Worm (Caenorhabditis elegans): ENCODE measurements around the gene srab-6.

Gene srab-6

DNA sequence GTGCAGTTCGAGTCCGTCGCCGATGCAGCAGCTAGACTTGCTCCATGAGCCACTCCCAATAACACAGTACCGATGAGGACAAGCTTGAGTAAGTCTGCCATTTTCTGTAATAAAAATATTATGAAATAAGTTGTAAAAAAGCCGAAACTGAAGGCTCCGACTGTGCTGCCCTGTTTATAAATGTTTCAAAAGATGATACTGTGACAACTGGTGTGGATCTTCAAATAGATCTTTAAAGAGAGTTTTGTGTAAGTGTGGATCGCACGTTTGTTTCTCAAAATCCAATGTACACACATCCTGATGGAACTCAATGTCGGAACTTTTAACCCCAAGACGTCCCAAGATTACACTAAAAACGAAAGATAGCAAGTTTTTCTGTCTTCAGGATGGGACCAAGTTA is 16.9 kb upstream of the srab-6 start, which contains the start of gene C36C5.15:
Gene C36C5.15, minus strand, starts transcription at position 101 of the 400 bp plus-strand sequence.
- TF ChIP-seq ceh-19 (GFP tag; optimal IDR thresholded peaks at IDR 0.05): no peak
- no peak for TF ChIP-seq lin-11 (tag; optimal IDR thresholded peaks at IDR 0.05)
- no peak for TF ChIP-seq zip-5 (tag; optimal IDR thresholded peaks at IDR 0.05)
- no peak for TF ChIP-seq nhr-232 (tag; optimal IDR thresholded peaks at IDR 0.05)
- no peak for TF ChIP-seq tbx-7 (tag; optimal IDR thresholded peaks at IDR 0.05)

ce11 chrV:3166260-3166659 is 14.5 kb upstream of the srab-6 start, which contains the start of gene C36C5.4:
C36C5.4 (plus strand) TSS chrV:3166560.
- TF ChIP-seq elt-4 (tag; optimal IDR thresholded peaks at IDR 0.05) (no peak), ceh-45 (GFP tag; IDR thresholded peaks at IDR 0.05) (no peak), ceh-22 (tag; optimal IDR thresholded peaks at IDR 0.05) (no peak), hlh-8 (tag; optimal IDR thresholded peaks at IDR 0.05) (no peak)

ce11 chrV:3165438-3165837 is 13.7 kb upstream of the srab-6 start, which contains the start of gene C36C5.14:
C36C5.14 (minus strand) TSS chrV:3165538.
- TF ChIP-seq npax-4 (tag; optimal IDR thresholded peaks at IDR 0.05): no peak
- no peak for TF ChIP-seq lim-6 (tag; optimal IDR thresholded peaks at IDR 0.05)
- no peak for TF ChIP-seq fkh-6 (tag; optimal IDR thresholded peaks at IDR 0.05)
- no peak for TF ChIP-seq sdc-2 (tag; optimal IDR thresholded peaks at IDR 0.05)
- TF ChIP-seq hlh-15 (tag; optimal IDR thresholded peaks at IDR 0.05): no peak

DNA sequence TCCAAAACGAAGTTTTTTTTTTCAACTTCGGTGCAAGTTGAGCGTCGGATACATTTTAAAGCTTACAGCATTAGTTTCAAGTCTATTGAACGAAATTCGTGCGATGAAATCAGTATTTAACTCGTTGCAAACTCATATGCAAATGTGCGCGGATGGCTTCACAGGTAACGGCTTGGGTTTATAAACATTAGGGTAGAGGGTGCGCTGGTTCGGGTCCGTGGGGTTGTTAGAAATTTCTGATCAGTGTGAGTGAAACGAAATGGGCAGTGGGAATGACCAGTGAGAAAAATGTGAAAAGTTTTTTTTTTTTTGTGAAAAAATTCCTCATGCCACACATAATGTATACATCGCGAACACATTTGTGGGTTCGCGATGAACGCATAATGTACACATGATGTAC is 11.4 kb upstream of the srab-6 start:
- no peak for TF ChIP-seq hlh-6 (tag; optimal IDR thresholded peaks at IDR 0.05)
- TF ChIP-seq T23F11.4 (GFP tag; optimal IDR thresholded peaks at IDR 0.05): no peak
- TF ChIP-seq lin-11 (tag; optimal IDR thresholded peaks at IDR 0.05): no peak
- no peak for TF ChIP-seq pax-1 (tag; optimal IDR thresholded peaks at IDR 0.05)
- TF ChIP-seq C08G9.2 (tag; optimal IDR thresholded peaks at IDR 0.05): no peak
- no peak for TF ChIP-seq hlh-13 (GFP tag; optimal IDR thresholded peaks at IDR 0.05)
- no peak for TF ChIP-seq ceh-9 (tag; optimal IDR thresholded peaks at IDR 0.05)
- no peak for TF ChIP-seq hlh-30 (tag; optimal IDR thresholded peaks at IDR 0.05; ENCODE audit: insufficient read depth)
- no peak for TF ChIP-seq sox-4 (tag; optimal IDR thresholded peaks at IDR 0.05)
- TF ChIP-seq nhr-232 (tag; optimal IDR thresholded peaks at IDR 0.05): no peak
- no peak for TF ChIP-seq unc-86 (tag; optimal IDR thresholded peaks at IDR 0.05)
- no peak for TF ChIP-seq lim-6 (tag; optimal IDR thresholded peaks at IDR 0.05)
- no peak for TF ChIP-seq ztf-16 (tag; optimal IDR thresholded peaks at IDR 0.05)
- TF ChIP-seq pag-3 (tag; optimal IDR thresholded peaks at IDR 0.05; ENCODE audit: borderline replicate concordance): no peak
- no peak for TF ChIP-seq fkh-10 (GFP tag; optimal IDR thresholded peaks at IDR 0.05)
- no peak for TF ChIP-seq pat-9 (tag; optimal IDR thresholded peaks at IDR 0.05)
- no peak for TF ChIP-seq ama-1 (optimal IDR thresholded peaks at IDR 0.05)
- TF ChIP-seq rnt-1 (tag; optimal IDR thresholded peaks at IDR 0.05): no peak
- TF ChIP-seq sox-2 (GFP tag; IDR thresholded peaks at IDR 0.05): no peak

DNA sequence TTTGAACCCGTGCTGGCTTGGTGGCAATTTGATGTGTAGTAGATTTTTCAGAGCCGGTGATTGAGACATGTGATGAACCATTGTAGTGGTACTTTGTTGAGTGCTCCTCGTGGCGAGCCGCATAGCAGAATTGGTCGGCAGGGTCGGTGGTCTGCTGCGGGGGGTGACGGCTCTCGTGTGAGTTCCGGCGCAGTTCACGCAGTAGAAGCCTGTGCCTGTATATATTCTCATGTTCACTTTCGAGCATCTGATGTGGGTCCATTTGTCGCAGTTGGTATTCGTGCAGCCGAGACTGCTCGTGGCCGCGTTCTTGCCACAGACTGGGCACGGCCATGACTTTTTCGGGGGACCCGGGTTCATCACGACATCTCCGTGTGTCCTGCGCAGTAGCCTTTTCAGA is 10.5 kb upstream of the srab-6 start:
- TF ChIP-seq syd-9 (tag; optimal IDR thresholded peaks at IDR 0.05): no peak
- TF ChIP-seq odd-2 (tag; optimal IDR thresholded peaks at IDR 0.05): no peak
- no peak for TF ChIP-seq che-1 (tag; optimal IDR thresholded peaks at IDR 0.05)
- no peak for TF ChIP-seq hlh-15 (tag; optimal IDR thresholded peaks at IDR 0.05)
- TF ChIP-seq F13H6.1 (tag; optimal IDR thresholded peaks at IDR 0.05): no peak
- TF ChIP-seq hlh-30 (tag; optimal IDR thresholded peaks at IDR 0.05; ENCODE audit: insufficient read depth): no peak
- no peak for TF ChIP-seq elt-4 (tag; optimal IDR thresholded peaks at IDR 0.05)
- TF ChIP-seq nhr-11 (tag; optimal IDR thresholded peaks at IDR 0.05): no peak
- TF ChIP-seq dmd-4 (tag; optimal IDR thresholded peaks at IDR 0.05; ENCODE audit: borderline replicate concordance): no peak
- no peak for TF ChIP-seq sox-2 (GFP tag; IDR thresholded peaks at IDR 0.05)
- TF ChIP-seq sox-4 (tag; optimal IDR thresholded peaks at IDR 0.05): no peak
- TF ChIP-seq K02D7.2 (tag; optimal IDR thresholded peaks at IDR 0.05): no peak
- no peak for TF ChIP-seq pha-4 (tag; optimal IDR thresholded peaks at IDR 0.05)
